Fruit fly (Drosophila melanogaster) whole organism, embryonic: ENCODE data around the gene ATPsynC.
A peak's percentile ranks its signal among the peaks of the same experiment; 100 is the strongest.

ENCODE experiments used
- Aef1 ChIP-seq: fragments of 200-800 bp; sonication (Bioruptor generic); IDR thresholded peaks from 3 replicates; pipeline ENCODE4 v1.3.6; 2022; ENCODE audit warnings: missing biosample characterization, missing genetic modification characterization
- Atf-2 ChIP-seq: fragments of 200-800 bp; sonication (Bioruptor generic); optimal IDR thresholded peaks from 2 replicates; lab custom pipeline; 2016; ENCODE audit warnings: missing biosample characterization, missing genetic modification characterization
- Atf6 ChIP-seq: fragments of 200-800 bp; sonication (Bioruptor generic); IDR thresholded peaks from 2 replicates; pipeline ENCODE4 v1.3.6; 2022; ENCODE audit warnings: missing biosample characterization, missing genetic modification characterization
- Bgb ChIP-seq: fragments of 200-800 bp; sonication (Bioruptor generic); IDR thresholded peaks from 2 replicates; pipeline ENCODE4 v1.3.6; 2022; ENCODE audit warnings: missing biosample characterization, missing genetic modification characterization; ENCODE audit not compliant: partially characterized antibody
- CG10654 ChIP-seq: fragments of 200-800 bp; sonication (Bioruptor generic); optimal IDR thresholded peaks from 2 replicates; lab custom pipeline; 2016; ENCODE audit warnings: missing biosample characterization, missing genetic modification characterization
- CG11398 ChIP-seq: fragments of 200-800 bp; sonication (Bioruptor generic); optimal IDR thresholded peaks from 2 replicates; lab custom pipeline; 2016; ENCODE audit warnings: missing biosample characterization, missing genetic modification characterization
- CG11456 ChIP-seq: fragments of 200-800 bp; sonication (Bioruptor generic); IDR thresholded peaks from 3 replicates; pipeline ENCODE4 v1.3.6; 2022; ENCODE audit warnings: missing biosample characterization, missing genetic modification characterization
- CG1233 ChIP-seq: fragments of 200-800 bp; sonication (Bioruptor generic); optimal IDR thresholded peaks from 4 replicates; lab custom pipeline; 2018; ENCODE audit warnings: missing biosample characterization, mild to moderate bottlenecking, missing genetic modification characterization
- CG12391 ChIP-seq: fragments of 200-800 bp; sonication (Bioruptor generic); optimal IDR thresholded peaks from 3 replicates; lab custom pipeline; 2018; ENCODE audit warnings: missing biosample characterization, mild to moderate bottlenecking, missing genetic modification characterization, moderate library complexity
- CG13296 ChIP-seq: fragments of 200-800 bp; sonication (Bioruptor generic); optimal IDR thresholded peaks from 3 replicates; lab custom pipeline; 2018; ENCODE audit warnings: missing biosample characterization, mild to moderate bottlenecking, missing genetic modification characterization
- CG13624 ChIP-seq: fragments of 200-800 bp; sonication (Bioruptor generic); optimal IDR thresholded peaks from 2 replicates; lab custom pipeline; 2016; ENCODE audit warnings: missing biosample characterization, missing genetic modification characterization
- CG14050 ChIP-seq: fragments of 200-800 bp; sonication (Bioruptor generic); IDR thresholded peaks from 3 replicates; pipeline ENCODE4 v1.3.6; 2022; ENCODE audit warnings: missing biosample characterization, missing genetic modification characterization
- CG1603 ChIP-seq: fragments of 200-800 bp; sonication (Bioruptor generic); optimal IDR thresholded peaks from 2 replicates; lab custom pipeline; 2019; ENCODE audit warnings: missing biosample characterization, mild to moderate bottlenecking, missing genetic modification characterization, moderate library complexity
- CG16779 ChIP-seq: fragments of 200-800 bp; sonication (Bioruptor generic); IDR thresholded peaks from 2 replicates; pipeline ENCODE4 v1.3.6; 2022; ENCODE audit warnings: missing biosample characterization, missing genetic modification characterization
- CG16815 ChIP-seq: fragments of 200-800 bp; sonication (Bioruptor generic); optimal IDR thresholded peaks from 3 replicates; lab custom pipeline; 2017; ENCODE audit warnings: missing biosample characterization, mild to moderate bottlenecking, missing genetic modification characterization
- CG18476 ChIP-seq: fragments of 200-800 bp; sonication (Bioruptor generic); optimal IDR thresholded peaks from 2 replicates; lab custom pipeline; 2016; ENCODE audit warnings: missing biosample characterization, mild to moderate bottlenecking, missing genetic modification characterization
- CG2129 ChIP-seq: fragments of 200-800 bp; sonication (Bioruptor generic); IDR thresholded peaks from 2 replicates; pipeline ENCODE4 v1.3.6; 2022; ENCODE audit warnings: missing biosample characterization, missing genetic modification characterization; ENCODE audit not compliant: partially characterized antibody
- CG3407 ChIP-seq: fragments of 200-800 bp; sonication (Bioruptor generic); optimal IDR thresholded peaks from 2 replicates; lab custom pipeline; 2018; ENCODE audit warnings: missing biosample characterization, mild to moderate bottlenecking, missing genetic modification characterization
- CG3726 ChIP-seq: fragments of 200-800 bp; sonication (Bioruptor generic); IDR thresholded peaks from 3 replicates; pipeline ENCODE4, ENCODE4 v1.3.6; 2022; ENCODE audit warnings: missing biosample characterization, missing genetic modification characterization
- CG4820 ChIP-seq: fragments of 200-800 bp; sonication (Bioruptor generic); optimal IDR thresholded peaks from 3 replicates; lab custom pipeline; 2016; ENCODE audit warnings: missing biosample characterization, missing genetic modification characterization
- CG7556 ChIP-seq: fragments of 200-800 bp; sonication (Bioruptor generic); optimal IDR thresholded peaks from 2 replicates; lab custom pipeline; 2017; ENCODE audit warnings: missing biosample characterization, mild to moderate bottlenecking, missing genetic modification characterization
- CG8359 ChIP-seq: fragments of 200-800 bp; sonication (Bioruptor generic); optimal IDR thresholded peaks from 2 replicates; lab custom pipeline; 2017; ENCODE audit warnings: missing biosample characterization, mild to moderate bottlenecking, missing genetic modification characterization, borderline replicate concordance
- Camta ChIP-seq: fragments of 200-800 bp; sonication (Bioruptor generic); optimal IDR thresholded peaks from 2 replicates; lab custom pipeline; 2016; ENCODE audit warnings: missing biosample characterization, missing genetic modification characterization
- Dref ChIP-seq: fragments of 200-800 bp; sonication (Bioruptor generic); IDR thresholded peaks from 2 replicates; pipeline ENCODE4 v1.3.6; 2022; ENCODE audit warnings: missing biosample characterization, missing genetic modification characterization
- E2f2 ChIP-seq: fragments of 200-800 bp; sonication (Bioruptor generic); IDR thresholded peaks from 2 replicates; pipeline ENCODE4 v1.3.6; 2022; ENCODE audit warnings: missing biosample characterization, missing genetic modification characterization
- GATAe ChIP-seq: fragments of 200-800 bp; sonication (Bioruptor generic); conservative IDR thresholded peaks from 2 replicates; pipeline ENCODE4 v1.3.6; 2022; ENCODE audit warnings: missing biosample characterization, missing genetic modification characterization
- H2.0 ChIP-seq: fragments of 200-800 bp; sonication (Bioruptor generic); IDR thresholded peaks from 2 replicates; pipeline ENCODE4 v1.3.6; 2022; ENCODE audit warnings: missing biosample characterization, missing genetic modification characterization
- HLH3B ChIP-seq: fragments of 200-800 bp; sonication (Bioruptor generic); IDR thresholded peaks from 2 replicates; pipeline ENCODE4 v1.3.6; 2022; ENCODE audit warnings: missing biosample characterization, missing genetic modification characterization
- Hsf ChIP-seq: fragments of 200-800 bp; sonication (Bioruptor generic); optimal IDR thresholded peaks from 3 replicates; lab custom pipeline; 2016; ENCODE audit warnings: missing biosample characterization, missing genetic modification characterization
- Mad ChIP-seq: fragments of 200-800 bp; sonication (Bioruptor generic); optimal IDR thresholded peaks from 2 replicates; lab custom pipeline; 2016; ENCODE audit warnings: missing biosample characterization, missing genetic modification characterization
- Nf-YB ChIP-seq: fragments of 200-800 bp; sonication (Bioruptor generic); optimal IDR thresholded peaks from 3 replicates; lab custom pipeline; 2019; ENCODE audit warnings: missing biosample characterization, mild to moderate bottlenecking, missing genetic modification characterization, moderate library complexity
- TFAM ChIP-seq: fragments of 200-800 bp; sonication (Bioruptor generic); optimal IDR thresholded peaks from 2 replicates; lab custom pipeline; 2017; ENCODE audit warnings: missing biosample characterization, missing genetic modification characterization, inconsistent platforms
- ab ChIP-seq: fragments of 200-800 bp; sonication (Bioruptor generic); optimal IDR thresholded peaks from 2 replicates; lab custom pipeline; 2016; ENCODE audit warnings: missing biosample characterization, missing genetic modification characterization
- ato ChIP-seq: fragments of 200-800 bp; sonication (Bioruptor generic); IDR thresholded peaks from 2 replicates; pipeline ENCODE4 v1.3.6; 2022; ENCODE audit warnings: missing biosample characterization, missing genetic modification characterization; ENCODE audit not compliant: partially characterized antibody
- bcd ChIP-seq: fragments of 200-800 bp; sonication (Bioruptor generic); optimal IDR thresholded peaks from 2 replicates; lab custom pipeline; 2017; ENCODE audit warnings: missing biosample characterization, mild to moderate bottlenecking, missing genetic modification characterization
- eyg ChIP-seq: fragments of 200-800 bp; sonication (Bioruptor generic); optimal IDR thresholded peaks from 3 replicates; lab custom pipeline; 2016; ENCODE audit warnings: missing biosample characterization, missing genetic modification characterization
- her ChIP-seq: fragments of 200-800 bp; sonication (Bioruptor generic); optimal IDR thresholded peaks from 2 replicates; lab custom pipeline; 2016; ENCODE audit warnings: missing biosample characterization, missing genetic modification characterization
- lbe ChIP-seq: fragments of 200-800 bp; sonication (Bioruptor generic); optimal IDR thresholded peaks from 2 replicates; lab custom pipeline; 2016; ENCODE audit warnings: missing biosample characterization, mild to moderate bottlenecking, missing genetic modification characterization
- pb ChIP-seq: fragments of 200-800 bp; sonication (Bioruptor generic); optimal IDR thresholded peaks from 3 replicates; lab custom pipeline; 2016; ENCODE audit warnings: missing biosample characterization, missing genetic modification characterization
- ro ChIP-seq: fragments of 200-800 bp; sonication (Bioruptor generic); IDR thresholded peaks from 2 replicates; pipeline ENCODE4 v1.3.6; 2022; ENCODE audit warnings: missing biosample characterization, missing genetic modification characterization
- row ChIP-seq: fragments of 200-800 bp; sonication (Bioruptor generic); IDR thresholded peaks from 3 replicates; pipeline ENCODE4 v1.3.6; 2022; ENCODE audit warnings: missing biosample characterization, missing genetic modification characterization
- scrt ChIP-seq: fragments of 200-800 bp; sonication (Bioruptor generic); optimal IDR thresholded peaks from 2 replicates; lab custom pipeline; 2018; ENCODE audit warnings: missing biosample characterization, mild to moderate bottlenecking, missing genetic modification characterization, moderate library complexity
- so ChIP-seq: fragments of 200-800 bp; sonication (Bioruptor generic); IDR thresholded peaks from 3 replicates; pipeline ENCODE4 v1.3.6; 2022; ENCODE audit warnings: missing biosample characterization, missing genetic modification characterization
- tgo ChIP-seq: fragments of 200-800 bp; sonication (Bioruptor generic); IDR thresholded peaks from 3 replicates; pipeline ENCODE4 v1.3.6; 2022; ENCODE audit warnings: missing biosample characterization, missing genetic modification characterization
- tio ChIP-seq: fragments of 200-800 bp; sonication (Bioruptor generic); optimal IDR thresholded peaks from 2 replicates; lab custom pipeline; 2017; ENCODE audit warnings: missing biosample characterization, missing genetic modification characterization, inconsistent platforms
- yki ChIP-seq: fragments of >200 bp; optimal IDR thresholded peaks from 3 replicates; lab custom pipeline; 2018

ATPsynC gene

DNA sequence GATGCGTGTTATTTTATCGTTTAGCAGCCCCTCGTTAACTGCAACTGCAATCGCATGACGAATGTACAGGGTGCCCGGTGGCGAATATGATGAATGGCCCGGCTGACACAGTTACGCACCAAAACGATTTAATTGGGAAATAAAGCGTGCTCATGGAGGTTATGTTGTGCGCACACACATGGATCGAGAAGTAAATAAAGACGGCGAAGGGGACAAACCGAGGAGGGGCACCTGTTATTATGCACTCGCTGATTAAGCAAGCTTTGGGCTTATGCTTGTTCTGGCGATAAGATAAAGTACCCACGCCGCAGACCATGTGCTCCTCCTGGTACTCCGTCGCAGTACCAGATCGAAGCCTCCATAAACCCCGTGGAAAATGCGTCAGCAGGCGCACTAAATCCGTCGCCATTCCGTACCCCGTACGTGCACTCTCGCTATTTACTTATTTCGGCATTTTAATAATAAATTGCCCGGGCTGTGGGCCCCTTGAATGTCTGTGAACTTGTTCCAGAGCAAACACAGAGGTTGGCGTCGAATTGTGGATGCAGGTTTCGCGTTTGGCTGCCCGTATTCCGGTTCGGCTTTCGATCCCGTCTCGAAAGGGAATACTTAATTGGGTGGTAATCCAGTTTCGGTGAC, 5.7 kb upstream of the ATPsynC start (continued):
- no peak for TF ChIP-seq ab (GFP tag; lab: Kevin White, UChicago)
- no peak for TF ChIP-seq Camta (GFP tag; lab: Kevin White, UChicago)
- TF ChIP-seq scrt (GFP tag; lab: Kevin White, UChicago) = no peak
- TF ChIP-seq Aef1 = no peak
- no peak for TF ChIP-seq CG13296 (GFP tag; lab: Kevin White, UChicago)
- no peak for TF ChIP-seq ato (GFP tag; lab: Robert Waterston, UW)
- no peak for TF ChIP-seq ro
- no peak for TF ChIP-seq Dref (GFP tag; lab: Robert Waterston, UW)
- TF ChIP-seq eyg (GFP tag; lab: Kevin White, UChicago) = no peak
- no peak for TF ChIP-seq CG16815 (GFP tag; lab: Kevin White, UChicago)
- 0 out of 3 replicates have a peak, but pooled peaks have one; percentile 39 for TF ChIP-seq CG11456
- no peak for TF ChIP-seq CG1233 (GFP tag; lab: Kevin White, UChicago)
- no peak for TF ChIP-seq Atf-2 (GFP tag; lab: Kevin White, UChicago)
- TF ChIP-seq HLH3B (GFP tag; lab: Robert Waterston, UW) = no peak
- TF ChIP-seq Atf6 (GFP tag; lab: Robert Waterston, UW) = no peak
- peak; percentile 45; the same call in 1 of the 2 replicates for TF ChIP-seq GATAe (GFP tag; lab: Robert Waterston, UW)
- TF ChIP-seq bcd (GFP tag; lab: Kevin White, UChicago) = no peak
- no peak for TF ChIP-seq Mad (GFP tag; lab: Kevin White, UChicago)
- TF ChIP-seq tio (GFP tag; lab: Kevin White, UChicago) = no peak
- TF ChIP-seq CG18476 (GFP tag; lab: Kevin White, UChicago) = no peak
- no peak for TF ChIP-seq CG14050 (GFP tag; lab: Robert Waterston, UW)
- TF ChIP-seq CG1603 (tag; lab: Kevin White, UChicago) = no peak
- no peak for TF ChIP-seq CG16779 (GFP tag; lab: Robert Waterston, UW)
- TF ChIP-seq CG11398 (GFP tag; lab: Kevin White, UChicago) = no peak
- TF ChIP-seq CG4820 (GFP tag; lab: Kevin White, UChicago) = no peak
- no peak for TF ChIP-seq CG3407 (GFP tag; lab: Kevin White, UChicago)
- TF ChIP-seq CG10654 (GFP tag; lab: Kevin White, UChicago) = no peak
- no peak for TF ChIP-seq tgo
- no peak for TF ChIP-seq CG3726 (GFP tag; lab: Robert Waterston, UW)
- no peak for TF ChIP-seq Nf-YB (GFP tag; lab: Kevin White, UChicago)
- no peak for TF ChIP-seq CG8359 (GFP tag; lab: Kevin White, UChicago)
- TF ChIP-seq pb (GFP tag; lab: Kevin White, UChicago) = no peak
- TF ChIP-seq CG7556 = no peak
- TF ChIP-seq TFAM (GFP tag; lab: Kevin White, UChicago) = no peak
- TF ChIP-seq Hsf = no peak
- TF ChIP-seq H2.0 (GFP tag; lab: Robert Waterston, UW) = no peak
- peak; percentile 43 for TF ChIP-seq lbe (GFP tag; lab: Kevin White, UChicago)
- TF ChIP-seq row (GFP tag; lab: Robert Waterston, UW) = no peak
- TF ChIP-seq yki = no peak
- TF ChIP-seq CG12391 = no peak
- TF ChIP-seq her (GFP tag; lab: Kevin White, UChicago) = no peak
- no peak for TF ChIP-seq CG13624 (GFP tag; lab: Kevin White, UChicago)
- TF ChIP-seq CG2129 = no peak
- no peak for TF ChIP-seq Bgb (GFP tag; lab: Robert Waterston, UW)
- TF ChIP-seq E2f2 = no peak
- no peak for TF ChIP-seq so
